Worm (Caenorhabditis elegans) whole organism, L4/young adult: Measurements from ENCODE around the gene C46F4.3.

ENCODE experiments used
- dao-5 ChIP-seq: sonication (generic microtip); optimal IDR thresholded peaks from 2 replicates; lab custom pipeline; 2016; ENCODE audit warnings: missing genotype, missing genetic modification characterization, moderate library complexity, missing compliant biosample characterization
- him-1 ChIP-seq: sonication (generic microtip); optimal IDR thresholded peaks from 2 replicates; lab custom pipeline; 2016; ENCODE audit warnings: missing genotype, missing genetic modification reagents, missing genetic modification characterization, missing compliant biosample characterization

ce11 chrX:5930822-5931221, 4.8 kb upstream of the C46F4.3 start, which contains the start of gene egl-6:
- TF ChIP-seq him-1 (tag; lab: Kevin White, UChicago): no peak
- TF ChIP-seq dao-5 (tag; lab: Kevin White, UChicago): no peak
